Fruit fly (Drosophila melanogaster) ovary, adult (tissue): ENCODE data around the gene CG11601.
A peak's percentile ranks its signal among the peaks of the same experiment; 100 is the strongest.

Experiments
- CG17801 ChIP-seq: fragments of 200-800 bp; optimal IDR thresholded peaks from 2 replicates; lab custom pipeline; 2019; ENCODE audit warnings: missing biosample characterization, mild to moderate bottlenecking, missing genetic modification characterization, moderate library complexity; ENCODE audit not compliant: partially characterized antibody

CG11601 gene

DNA sequence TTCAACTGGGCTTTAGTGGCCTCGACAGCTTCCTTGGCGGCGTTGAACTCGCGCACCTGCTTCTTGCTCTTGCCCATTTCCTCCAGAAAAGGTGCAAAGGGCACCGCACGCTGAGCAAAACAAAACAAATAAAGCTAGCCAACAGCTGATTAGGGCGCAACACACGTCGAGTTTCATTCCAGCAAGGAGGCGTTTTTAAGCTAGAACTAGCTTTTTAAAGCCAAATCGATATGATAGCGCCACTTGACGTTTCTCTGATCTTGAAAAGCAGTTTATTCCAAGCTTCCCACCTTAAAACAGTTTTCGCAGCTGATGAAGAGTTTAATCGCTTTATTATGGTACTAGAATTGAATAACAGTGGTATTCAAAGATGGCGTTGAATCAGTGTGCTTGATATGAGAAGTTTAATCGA lies at the start of gene CG11601:
CG11601 (minus strand) TSS at position 199 of the 412 bp plus-strand sequence.
- peak; percentile 59 for TF ChIP-seq CG17801 (GFP tag; lab: Kevin White, UChicago)

DNA sequence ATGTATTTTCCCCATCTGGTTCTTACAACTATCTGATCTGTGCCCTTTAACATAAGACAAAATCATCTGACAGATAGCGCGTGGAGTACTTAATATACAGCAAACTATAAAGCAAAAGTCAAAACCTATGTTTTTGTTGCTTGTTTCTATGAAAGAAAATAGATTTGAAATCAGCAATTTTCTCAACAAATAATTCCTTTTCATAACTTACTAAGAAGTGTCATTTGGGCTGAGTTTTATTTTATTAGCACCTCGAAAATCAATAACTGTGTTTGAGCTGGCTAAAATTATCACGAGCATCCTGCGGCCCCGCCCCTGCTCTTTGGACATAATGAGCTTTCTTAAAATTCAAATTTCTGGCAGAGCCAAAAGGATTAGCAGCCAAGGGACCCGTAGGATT lies 49.2 kb upstream of the CG11601 start, which contains the start of gene CG31921:
CG31921 (minus strand) TSS at position 101 of the 400 bp plus-strand sequence.
- TF ChIP-seq CG17801 (GFP tag; lab: Kevin White, UChicago), result no peak

DNA sequence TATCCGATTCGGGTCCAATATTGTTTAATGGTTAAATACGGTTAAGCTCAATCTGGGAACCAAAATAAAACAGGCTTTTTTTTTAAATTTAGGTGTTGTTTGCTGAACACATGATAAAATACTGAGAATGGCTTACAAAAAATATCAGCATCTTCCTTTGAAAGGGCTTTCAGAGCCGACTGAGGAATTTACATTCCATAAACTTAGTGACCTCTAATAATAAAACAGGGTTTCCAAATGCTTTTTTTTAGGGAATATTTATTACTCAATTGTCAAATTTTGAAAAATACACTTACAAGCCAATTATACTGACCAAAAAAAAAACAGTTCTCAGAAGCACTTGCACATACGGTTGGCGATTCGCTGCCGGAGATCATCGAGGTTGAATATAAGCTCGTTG lies 46.6 kb upstream of the CG11601 start, which contains the start of gene CG43755:
CG43755 (minus strand) TSS at position 101 of the 400 bp plus-strand sequence.
- TF ChIP-seq CG17801 (GFP tag; lab: Kevin White, UChicago), result no peak

DNA sequence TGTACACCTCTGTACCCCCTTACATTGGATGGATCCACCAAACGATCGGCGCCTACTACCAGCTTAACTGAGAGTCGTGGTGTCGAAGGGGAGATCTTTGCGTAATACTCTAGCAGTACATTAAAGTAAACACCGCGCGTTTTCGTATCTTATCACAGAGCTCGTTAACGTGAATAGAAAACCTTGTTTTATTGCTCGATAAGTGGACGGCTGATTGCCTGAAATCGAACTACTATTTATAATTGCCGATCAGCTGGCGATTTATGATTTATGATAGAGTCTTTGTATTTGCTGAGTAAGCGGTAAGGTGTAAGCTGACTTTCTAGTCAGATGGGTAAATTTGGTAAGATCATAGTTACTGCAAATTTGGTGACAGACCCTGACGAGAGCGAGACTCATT lies 39.8 kb upstream of the CG11601 start:
- no peak for TF ChIP-seq CG17801 (GFP tag; lab: Kevin White, UChicago)

DNA sequence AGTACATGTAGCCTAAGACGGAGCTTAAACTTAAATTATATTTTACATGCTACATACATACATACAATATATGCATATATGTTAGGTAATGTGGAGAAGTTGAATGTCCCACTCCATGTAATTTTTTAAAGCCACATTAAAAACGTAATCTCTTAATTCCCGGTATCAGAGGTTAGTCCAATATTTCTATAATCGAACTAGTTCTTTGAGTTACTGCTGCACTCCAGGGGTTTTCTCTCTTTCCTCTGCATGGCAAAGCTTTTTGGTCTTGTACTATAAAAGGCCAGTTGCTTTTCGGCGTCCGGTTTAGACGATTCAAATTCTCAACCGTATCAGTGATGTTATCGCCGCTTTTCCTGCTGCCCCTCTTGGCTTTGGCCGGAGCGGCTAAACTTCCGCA lies 38.7 kb upstream of the CG11601 start, which contains the start of gene CG33127:
CG33127 (plus strand) TSS at position 309 of the 400 bp plus-strand sequence.
- TF ChIP-seq CG17801 (GFP tag; lab: Kevin White, UChicago), result no peak

DNA sequence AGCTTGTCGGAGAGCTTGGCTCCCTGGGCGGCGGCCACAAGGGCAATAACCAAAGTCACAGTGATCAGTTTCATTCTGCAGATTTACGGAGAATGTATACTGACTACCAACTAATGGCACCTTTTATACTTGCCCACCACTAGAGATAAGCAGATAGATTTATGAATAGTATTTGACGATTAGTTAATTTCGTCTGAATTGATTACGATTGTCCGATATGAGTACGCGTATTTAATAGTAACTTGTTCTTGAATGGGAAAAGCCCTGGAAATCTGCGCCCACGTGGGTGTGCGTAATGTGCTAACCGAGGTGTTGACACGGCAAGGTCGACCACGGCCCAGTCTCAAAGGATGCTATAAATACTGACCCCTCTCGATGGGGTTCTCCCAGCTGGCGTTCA lies 38.1 kb upstream of the CG11601 start, which contains the start of gene CG11911:
CG11911 (minus strand) TSS at position 101 of the 400 bp plus-strand sequence.
- no peak for TF ChIP-seq CG17801 (GFP tag; lab: Kevin White, UChicago)

DNA sequence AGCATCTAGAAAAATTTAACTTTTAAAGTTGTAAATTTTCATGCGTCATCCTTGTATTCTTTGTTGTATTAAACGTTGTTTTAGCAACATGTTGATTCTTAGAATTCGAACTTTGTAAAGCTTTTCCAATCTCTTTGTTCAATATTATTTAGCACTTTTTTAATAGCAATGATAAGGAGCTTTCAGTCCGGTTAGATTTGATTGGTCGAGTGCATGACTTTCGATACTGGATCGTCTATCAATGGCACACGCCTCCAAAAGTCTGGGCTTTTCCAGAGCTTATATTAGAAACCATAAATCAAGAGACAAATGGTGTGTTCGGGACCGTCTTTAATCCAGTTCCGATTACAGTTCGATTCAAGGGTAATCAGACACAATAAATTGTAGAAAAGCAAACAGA lies 36.7 kb upstream of the CG11601 start:
- TF ChIP-seq CG17801 (GFP tag; lab: Kevin White, UChicago), result no peak

DNA sequence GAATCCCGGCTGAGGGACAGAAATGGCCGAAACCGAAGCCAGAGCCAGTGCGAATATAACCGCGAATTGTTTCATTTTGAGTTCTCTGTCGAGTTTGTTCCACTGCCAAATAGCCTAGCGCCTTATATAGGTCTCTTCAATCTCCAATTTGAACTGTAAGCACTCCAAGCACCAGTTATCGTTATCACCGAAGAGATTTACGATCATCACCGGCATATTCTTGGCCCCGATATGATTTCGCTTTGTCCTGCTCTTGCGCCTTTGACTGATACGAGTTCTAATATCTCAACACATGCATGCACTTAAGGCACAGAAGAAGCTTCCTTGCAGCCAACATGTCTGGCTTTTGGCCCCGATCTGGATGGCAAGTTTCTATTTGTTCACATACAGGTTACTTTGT lies 36.1 kb upstream of the CG11601 start, which contains the start of gene CG11912:
CG11912 (minus strand) TSS at position 101 of the 400 bp plus-strand sequence.
- no peak for TF ChIP-seq CG17801 (GFP tag; lab: Kevin White, UChicago)

DNA sequence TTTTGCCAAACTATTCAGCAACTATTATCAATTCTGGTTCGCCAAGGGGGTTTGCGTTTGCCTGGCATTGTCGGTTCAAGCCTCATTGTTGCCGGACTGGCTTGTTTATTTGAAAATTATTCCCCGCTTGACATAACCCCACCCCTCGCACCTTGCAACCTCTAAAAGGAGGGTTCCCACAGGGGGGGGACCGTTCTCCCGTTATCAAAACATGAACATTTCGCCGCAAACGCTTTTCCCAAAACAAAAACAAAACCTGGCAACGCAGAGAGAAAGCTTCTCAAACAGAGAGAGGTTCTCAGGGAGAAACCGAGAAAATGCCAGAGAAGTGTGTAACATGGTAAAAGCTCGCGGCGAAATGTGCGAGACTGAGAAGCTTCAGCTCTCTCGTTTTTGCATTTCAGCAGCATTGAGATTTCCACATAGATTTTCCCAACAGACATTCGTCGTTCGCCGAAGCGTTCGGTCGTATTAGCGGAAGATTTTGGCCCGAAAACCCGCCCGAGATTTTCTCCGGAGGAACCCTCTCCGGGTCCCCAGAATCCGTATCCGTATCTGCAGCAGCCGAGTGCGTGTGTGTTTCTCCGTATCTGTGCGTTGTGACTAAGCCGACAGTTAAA lies 26.9 kb upstream of the CG11601 start:
- TF ChIP-seq CG17801 (GFP tag; lab: Kevin White, UChicago), result no peak

DNA sequence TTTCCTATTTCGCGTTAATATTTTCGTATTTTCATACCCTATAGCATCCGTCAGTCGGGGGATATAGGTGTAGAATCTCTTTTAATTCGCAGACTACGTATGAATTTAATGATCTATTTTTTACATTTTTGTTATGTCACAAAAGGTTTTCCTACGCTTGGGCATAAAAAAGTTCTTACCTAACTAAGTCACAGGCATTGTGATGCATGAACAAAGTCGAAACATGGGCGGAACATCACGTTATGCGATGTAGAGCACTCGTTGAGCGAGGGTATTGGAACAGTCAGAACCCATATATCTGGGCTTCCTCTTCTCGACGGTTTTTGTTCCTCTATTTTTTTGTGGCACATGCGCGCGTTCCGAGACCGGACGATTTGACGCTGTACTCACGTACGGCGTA lies 26.1 kb upstream of the CG11601 start:
- TF ChIP-seq CG17801 (GFP tag; lab: Kevin White, UChicago), result peak; percentile 4

DNA sequence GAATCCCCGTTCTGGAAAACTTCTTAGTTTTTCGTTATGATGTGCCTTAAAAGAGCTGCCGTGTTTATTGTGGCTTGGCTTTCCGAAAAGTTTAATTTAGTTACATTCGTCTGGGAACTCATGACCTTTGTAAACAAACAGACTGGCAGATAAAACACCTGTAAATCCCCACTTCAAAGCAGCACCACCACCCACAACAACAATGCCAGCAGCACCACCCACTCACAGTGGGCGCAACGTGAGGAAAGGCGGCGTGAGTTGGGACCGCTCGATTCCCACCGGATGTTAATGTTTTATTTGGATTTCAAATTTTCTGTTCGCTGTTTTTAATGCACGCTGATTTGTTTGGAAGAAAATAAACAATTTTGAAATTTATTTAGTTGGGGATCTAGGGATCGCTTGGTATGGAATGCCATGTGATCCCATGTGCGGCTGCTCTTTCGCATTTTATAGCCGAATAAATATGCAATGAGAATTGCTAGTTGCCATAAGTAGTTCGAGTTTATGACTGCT lies 25.2 kb upstream of the CG11601 start:
- TF ChIP-seq CG17801 (GFP tag; lab: Kevin White, UChicago), result no peak

DNA sequence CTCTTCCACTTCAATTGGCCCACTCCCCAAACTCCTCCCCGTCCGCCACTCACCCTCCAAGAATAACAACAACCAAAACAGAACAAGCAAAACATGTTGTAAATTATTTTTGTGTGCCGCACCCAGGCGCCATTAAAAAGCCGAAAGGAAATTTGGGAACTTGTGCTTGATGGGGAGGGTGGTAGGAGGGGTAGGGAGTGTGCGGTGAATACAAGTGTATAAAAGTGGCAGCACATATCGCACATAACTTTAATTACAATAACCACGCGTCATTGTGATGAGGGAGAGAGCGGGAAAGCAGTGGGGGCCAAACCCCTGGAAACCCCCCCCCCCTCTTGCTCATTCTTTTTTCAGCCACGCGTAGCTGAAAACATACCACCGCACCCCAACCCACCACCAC lies 24.1 kb upstream of the CG11601 start:
- TF ChIP-seq CG17801 (GFP tag; lab: Kevin White, UChicago), result no peak

DNA sequence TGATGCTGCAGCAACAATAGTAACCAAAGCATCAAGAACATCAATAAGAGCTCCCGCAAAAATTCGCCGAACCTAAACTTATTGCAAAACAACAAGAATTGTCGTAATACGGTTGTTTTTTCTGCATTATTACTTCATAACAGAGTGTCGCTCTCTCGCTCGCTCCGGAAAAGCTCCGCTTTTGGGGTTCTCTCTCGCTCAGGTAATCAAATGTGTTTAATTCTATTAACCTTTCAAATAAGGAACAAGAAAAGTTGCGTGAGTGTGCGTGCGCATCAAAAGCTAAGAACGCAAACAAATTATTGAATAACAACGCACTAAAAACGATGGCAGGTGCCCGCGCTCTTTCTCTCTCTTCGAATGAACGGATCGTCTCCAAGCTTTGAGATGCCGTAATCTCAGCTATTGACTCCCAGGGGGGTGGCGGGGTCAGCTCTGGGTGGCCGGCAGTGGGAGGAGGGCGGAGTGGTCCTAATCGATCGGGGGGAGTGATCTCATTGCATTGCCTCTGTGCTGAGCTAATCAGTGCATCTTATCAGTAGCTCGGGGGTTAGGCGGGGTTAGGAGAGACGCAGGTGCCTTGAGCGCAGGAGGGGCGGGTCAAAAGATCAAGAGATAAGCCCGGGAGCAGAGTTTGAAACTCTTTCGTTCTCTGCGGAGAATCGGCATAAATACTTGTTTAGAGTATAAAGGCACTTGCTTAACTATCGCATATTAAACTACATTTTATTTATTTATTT lies 23.3 kb upstream of the CG11601 start:
- no peak for TF ChIP-seq CG17801 (GFP tag; lab: Kevin White, UChicago)

DNA sequence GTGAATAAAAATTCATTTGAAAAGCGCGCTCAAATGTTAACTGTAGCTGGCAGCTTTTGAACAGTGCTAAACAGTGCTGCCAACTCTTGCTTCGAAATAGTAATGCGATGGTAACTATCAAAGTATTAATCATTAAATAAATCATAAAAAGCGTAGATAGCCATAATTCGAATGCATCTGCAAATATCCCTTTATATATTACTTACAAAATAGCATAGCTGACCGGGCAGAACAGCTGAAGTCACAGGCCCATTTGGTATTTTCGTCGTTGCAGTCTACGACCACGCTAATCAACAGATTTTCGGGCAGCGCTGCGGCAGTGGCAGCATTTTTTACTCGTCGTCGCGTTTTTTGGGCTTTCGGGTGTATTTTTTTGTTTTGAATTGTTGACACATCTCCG lies 22.6 kb upstream of the CG11601 start, which contains the start of gene Plc21C:
Plc21C (plus strand) TSS at position 290 of the 400 bp plus-strand sequence.
- peak; percentile 68 for TF ChIP-seq CG17801 (GFP tag; lab: Kevin White, UChicago)

DNA sequence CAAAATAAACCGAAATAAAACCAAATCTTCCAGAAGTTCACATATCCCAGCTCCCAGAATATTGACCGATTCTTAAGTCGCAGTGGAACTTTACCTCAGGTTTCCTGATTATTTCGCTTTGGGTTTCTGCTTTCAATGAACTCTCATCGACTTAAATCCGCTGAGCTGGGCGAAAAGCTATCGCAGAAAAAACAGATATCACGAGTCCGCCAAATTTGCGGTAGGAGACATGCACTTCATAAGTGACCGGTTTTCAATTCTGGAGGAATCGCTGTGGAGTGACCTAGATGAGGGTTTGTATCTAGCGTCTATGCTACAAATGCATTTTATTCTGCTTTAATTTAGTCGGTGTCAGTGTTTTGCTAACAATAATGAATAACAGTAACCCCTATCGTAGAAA lies 22.1 kb upstream of the CG11601 start:
- no peak for TF ChIP-seq CG17801 (GFP tag; lab: Kevin White, UChicago)
